Fruit fly (Drosophila melanogaster) whole organism, wandering third instar larva: ENCODE data around the gene CG11791.

Source experiments
- CG32264 ChIP-seq: fragments of 200-800 bp; sonication (Bioruptor generic); optimal IDR thresholded peaks from 2 replicates; lab custom pipeline; 2016; ENCODE audit warnings: missing biosample characterization, missing genetic modification characterization
- CrebA ChIP-seq: fragments of 200-800 bp; sonication (Bioruptor generic); optimal IDR thresholded peaks from 2 replicates; lab custom pipeline; 2016; ENCODE audit warnings: missing biosample characterization, mild to moderate bottlenecking, missing genetic modification characterization, borderline replicate concordance
- Dfd ChIP-seq: fragments of >200 bp; optimal IDR thresholded peaks from 2 replicates; lab custom pipeline; 2017; ENCODE audit warnings: missing biosample characterization, missing genetic modification characterization
- Dif ChIP-seq: fragments of 200-275, 200-300 bp; sonication (Bioruptor generic); optimal IDR thresholded peaks from 2 replicates; lab custom pipeline; 2018; ENCODE audit warnings: missing biosample characterization, missing genetic modification characterization; ENCODE audit not compliant: partially characterized antibody
- GATAd ChIP-seq: sonication (Bioruptor generic); optimal IDR thresholded peaks from 2 replicates; lab custom pipeline; 2016; ENCODE audit warnings: missing biosample characterization, missing genetic modification characterization
- HLH106 ChIP-seq: fragments of 200-800 bp; optimal IDR thresholded peaks from 3 replicates; lab custom pipeline; 2019; ENCODE audit warnings: missing biosample characterization, mild to moderate bottlenecking, missing genetic modification characterization, moderate library complexity
- Hnf4 ChIP-seq: fragments of 200-800 bp; sonication (Bioruptor generic); optimal IDR thresholded peaks from 2 replicates; lab custom pipeline; 2016; ENCODE audit warnings: missing biosample characterization, mild to moderate bottlenecking, missing genetic modification characterization
- Hr78 ChIP-seq: fragments of >200 bp; optimal IDR thresholded peaks from 2 replicates; lab custom pipeline; 2017; ENCODE audit warnings: missing biosample characterization, missing genetic modification characterization
- Hr83 ChIP-seq: fragments of 200-300 bp; sonication (Bioruptor generic); optimal IDR thresholded peaks from 2 replicates; lab custom pipeline; 2016; ENCODE audit warnings: missing biosample characterization, mild to moderate bottlenecking, missing genetic modification characterization, moderate library complexity; ENCODE audit not compliant: poor library complexity, severe bottlenecking
- Jra ChIP-seq: sonication (Bioruptor generic); optimal IDR thresholded peaks from 2 replicates; lab custom pipeline; 2016; ENCODE audit warnings: missing biosample characterization, missing genetic modification characterization
- Mio ChIP-seq: sonication (Bioruptor generic); optimal IDR thresholded peaks from 2 replicates; lab custom pipeline; 2016; ENCODE audit warnings: missing biosample characterization, missing genetic modification characterization
- Myc ChIP-seq: fragments of >200 bp; optimal IDR thresholded peaks from 2 replicates; lab custom pipeline; 2017
- N ChIP-seq: fragments of >200 bp; optimal IDR thresholded peaks from 2 replicates; lab custom pipeline; 2018; ENCODE audit warnings: missing biosample characterization, missing external identifiers, missing genetic modification characterization
- OdsH ChIP-seq: fragments of 200-800 bp; sonication (Bioruptor generic); optimal IDR thresholded peaks from 2 replicates; lab custom pipeline; 2016; ENCODE audit warnings: missing biosample characterization, mild to moderate bottlenecking, missing genetic modification characterization
- Rel ChIP-seq, 2 experiments: fragments of 200-800 bp; sonication (Bioruptor generic) in 1 of 2; optimal IDR thresholded peaks; 2 replicates in 1 of 2; 3 replicates in 1 of 2; lab custom pipeline; 2016 to 2019; ENCODE audit warnings: mild to moderate bottlenecking in 2 of 2, missing biosample characterization in 2 of 2, missing genetic modification characterization in 2 of 2, moderate library complexity in 1 of 2
- Sp1 ChIP-seq: fragments of 200-800 bp; sonication (Bioruptor generic); optimal IDR thresholded peaks from 3 replicates; lab custom pipeline; 2019; ENCODE audit warnings: missing biosample characterization, mild to moderate bottlenecking, missing genetic modification characterization, moderate library complexity
- br ChIP-seq: fragments of 200-800 bp; sonication (Bioruptor generic); optimal IDR thresholded peaks from 2 replicates; lab custom pipeline; 2016; ENCODE audit warnings: missing biosample characterization, missing genetic modification characterization
- brk ChIP-seq: fragments of 200-800 bp; sonication (Bioruptor generic); optimal IDR thresholded peaks from 2 replicates; lab custom pipeline; 2016; ENCODE audit warnings: missing biosample characterization, mild to moderate bottlenecking, missing genetic modification characterization
- dl ChIP-seq, 2 experiments: fragments of 175-275, 200-275 bp in 1 of 2; fragments of 200-275 bp in 1 of 2; sonication (Bioruptor generic); optimal IDR thresholded peaks; lab custom pipeline; 2018; ENCODE audit warnings: mild to moderate bottlenecking in 2 of 2, missing biosample characterization in 2 of 2, missing genetic modification characterization in 2 of 2, moderate library complexity in 2 of 2; ENCODE audit not compliant: partially characterized antibody in 2 of 2, insufficient read depth in 1 of 2
- dmrt93B ChIP-seq: fragments of 200-800 bp; sonication (Bioruptor generic); optimal IDR thresholded peaks from 2 replicates; lab custom pipeline; 2018; ENCODE audit warnings: missing biosample characterization, mild to moderate bottlenecking, missing genetic modification characterization
- dsf ChIP-seq: sonication (Bioruptor generic); optimal IDR thresholded peaks from 2 replicates; lab custom pipeline; 2016; ENCODE audit warnings: missing biosample characterization, missing genetic modification characterization, borderline replicate concordance
- ey ChIP-seq: fragments of 200-800 bp; sonication (Bioruptor generic); optimal IDR thresholded peaks from 2 replicates; lab custom pipeline; 2016; ENCODE audit warnings: missing biosample characterization, missing genetic modification characterization
- foxo ChIP-seq, 2 experiments: fragments of 200-800 bp; sonication (Bioruptor generic); optimal IDR thresholded peaks; 2 replicates in 1 of 2; 3 replicates in 1 of 2; lab custom pipeline; 2016 to 2017; ENCODE audit warnings: missing biosample characterization in 2 of 2, missing genetic modification characterization in 2 of 2
- fru ChIP-seq: fragments of 200-800 bp; sonication (Bioruptor generic); optimal IDR thresholded peaks from 3 replicates; lab custom pipeline; 2016; ENCODE audit warnings: missing biosample characterization, mild to moderate bottlenecking, missing genetic modification characterization
- h ChIP-seq: fragments of 200-800 bp; sonication (Bioruptor generic); optimal IDR thresholded peaks from 3 replicates; lab custom pipeline; 2016; ENCODE audit warnings: missing biosample characterization, mild to moderate bottlenecking, missing genetic modification characterization
- jim ChIP-seq: fragments of 175-275, 200-325 bp; sonication (Bioruptor generic); optimal IDR thresholded peaks from 2 replicates; lab custom pipeline; 2016; ENCODE audit warnings: missing biosample characterization, mild to moderate bottlenecking, missing genetic modification characterization
- lola ChIP-seq: fragments of >200 bp; optimal IDR thresholded peaks from 2 replicates; lab custom pipeline; 2017; ENCODE audit warnings: missing biosample characterization, missing genetic modification characterization
- pan ChIP-seq: fragments of >200 bp; optimal IDR thresholded peaks from 2 replicates; lab custom pipeline; 2017
- psq ChIP-seq: fragments of 200-800 bp; sonication (Bioruptor generic); optimal IDR thresholded peaks from 3 replicates; lab custom pipeline; 2017; ENCODE audit warnings: missing biosample characterization, mild to moderate bottlenecking, missing genetic modification characterization, moderate library complexity
- rgr ChIP-seq: fragments of 200-800 bp; sonication (Bioruptor generic); optimal IDR thresholded peaks from 3 replicates; lab custom pipeline; 2016; ENCODE audit warnings: missing biosample characterization, mild to moderate bottlenecking, missing genetic modification characterization
- sage ChIP-seq: fragments of 200-800 bp; sonication (Bioruptor generic); optimal IDR thresholded peaks from 2 replicates; lab custom pipeline; 2016; ENCODE audit warnings: missing biosample characterization, mild to moderate bottlenecking, missing genetic modification characterization
- sv ChIP-seq: fragments of 200-800 bp; sonication (Bioruptor generic); optimal IDR thresholded peaks from 3 replicates; lab custom pipeline; 2016; ENCODE audit warnings: missing biosample characterization, missing genetic modification characterization
- tai ChIP-seq: sonication (Bioruptor generic); optimal IDR thresholded peaks from 2 replicates; lab custom pipeline; 2016; ENCODE audit warnings: missing biosample characterization, missing genetic modification characterization
- usp ChIP-seq: fragments of >200 bp; optimal IDR thresholded peaks from 2 replicates; lab custom pipeline; 2017; ENCODE audit warnings: missing biosample characterization, missing genetic modification characterization
- woc ChIP-seq: sonication (Bioruptor generic); optimal IDR thresholded peaks from 2 replicates; lab custom pipeline; 2016; ENCODE audit warnings: missing biosample characterization, mild to moderate bottlenecking, missing genetic modification characterization

Gene CG11791

DNA sequence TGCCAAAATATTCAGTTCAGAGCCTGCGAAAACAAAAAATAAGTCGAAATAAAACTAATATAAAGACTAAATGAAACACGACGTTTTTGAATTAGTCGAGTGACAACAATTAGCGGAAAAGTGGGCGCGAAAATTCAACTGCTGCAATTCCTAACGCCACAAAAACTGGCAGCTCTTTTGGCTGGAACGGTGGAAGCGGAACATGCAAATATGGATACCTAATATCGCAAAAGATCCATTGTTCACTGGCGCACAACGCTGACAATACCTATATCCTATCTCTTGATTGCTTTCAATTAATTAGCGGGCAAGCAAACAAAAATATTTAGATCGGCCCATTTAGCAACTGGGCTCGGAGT is at the start of gene CG11791:
TSS of gene CG11791 (plus strand) at position 234 of the 359 bp plus-strand sequence.
- TF ChIP-seq Myc (lab: Kevin White, UChicago) (peak; percentile 46), pan (lab: Kevin White, UChicago) (no peak)
- TF ChIP-seq, all 38 proteins: peak for 1

DNA sequence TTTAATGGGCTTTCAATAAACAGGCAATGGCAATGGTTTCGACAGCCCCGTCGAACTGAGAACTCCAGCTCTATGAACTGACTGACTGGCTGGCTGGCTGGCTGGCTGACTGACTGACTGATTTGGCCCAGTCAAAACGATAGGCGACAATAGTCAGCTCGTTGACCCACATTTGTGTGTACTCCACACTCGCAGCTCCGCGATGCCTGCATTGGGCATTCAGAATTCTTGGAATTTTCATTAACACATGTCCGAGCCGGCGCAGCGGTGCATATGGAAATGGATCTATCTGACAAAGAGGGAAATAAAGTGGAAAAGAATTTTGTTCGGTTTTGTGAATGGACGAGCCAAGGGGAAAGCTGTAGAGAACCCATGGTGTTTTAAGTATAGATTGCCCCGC is 47.2 kb upstream of the CG11791 start:
- no peak for TF ChIP-seq woc

DNA sequence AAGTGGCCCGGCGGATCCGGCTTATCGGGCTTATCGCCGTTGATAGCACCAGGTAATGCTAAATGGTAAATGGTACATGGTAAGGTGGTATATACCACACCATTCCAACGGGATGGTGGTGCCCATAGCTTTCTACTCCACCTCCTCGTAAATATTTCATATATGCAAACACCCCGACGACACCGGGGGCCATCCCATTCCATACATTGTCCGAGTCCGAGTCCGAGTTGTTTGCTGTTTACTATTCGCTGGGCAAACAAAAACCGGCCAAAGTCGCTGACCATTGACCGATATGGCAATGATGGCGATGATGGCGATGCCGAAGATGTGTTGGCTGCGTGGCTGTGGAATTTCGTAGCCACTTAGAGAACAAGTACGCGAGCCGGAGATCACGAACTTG is 45.4 kb upstream of the CG11791 start:
- no peak for TF ChIP-seq CrebA (GFP tag; lab: Kevin White, UChicago)
- TF ChIP-seq N (GFP tag; lab: Kevin White, UChicago): no peak
- TF ChIP-seq Sp1 (GFP tag; lab: Kevin White, UChicago): no peak
- TF ChIP-seq Dfd (GFP tag; lab: Kevin White, UChicago): no peak
- no peak for TF ChIP-seq woc
- no peak for TF ChIP-seq Mio
- TF ChIP-seq Myc (lab: Kevin White, UChicago): no peak

- TF ChIP-seq Sp1 (GFP tag; lab: Kevin White, UChicago) (no peak), dmrt93B (GFP tag; lab: Kevin White, UChicago) (no peak), Jra (GFP tag; lab: Kevin White, UChicago) (no peak), Hr78 (no peak), psq (GFP tag; lab: Kevin White, UChicago) (no peak), OdsH (GFP tag; lab: Kevin White, UChicago) (no peak), br (GFP tag; lab: Kevin White, UChicago) (no peak), ey (GFP tag; lab: Kevin White, UChicago) (no peak), pan (lab: Kevin White, UChicago) (no peak), GATAd (no peak), lola (no peak), foxo (GFP tag; optimal IDR thresholded peaks at IDR 0.05; lab: Kevin White, UChicago) (no peak), tai (GFP tag; lab: Kevin White, UChicago) (no peak)
Measured at dm6 chr3R:25004763-25005162, 44.7 kb upstream of the CG11791 start.

DNA sequence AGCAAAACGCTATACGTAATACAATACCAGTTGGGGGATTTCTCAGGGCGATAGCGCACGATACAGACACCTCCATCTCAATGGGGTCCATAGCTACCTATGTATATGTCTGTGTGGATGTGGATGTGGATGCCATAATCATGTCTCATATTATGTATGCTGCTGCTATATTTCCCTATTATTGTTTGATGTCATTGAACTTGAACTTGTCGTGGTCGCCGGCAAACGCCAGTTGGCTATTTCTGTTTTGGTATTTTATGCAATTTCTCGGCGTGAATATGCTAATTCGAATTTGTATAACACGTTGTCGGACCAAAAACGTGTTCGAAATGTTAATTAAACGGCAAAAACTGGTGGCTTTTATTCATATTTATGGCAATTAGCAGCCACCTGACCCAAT is 43.7 kb upstream of the CG11791 start:
- TF ChIP-seq Jra (GFP tag; lab: Kevin White, UChicago) (no peak), Dfd (GFP tag; lab: Kevin White, UChicago) (no peak), dmrt93B (GFP tag; lab: Kevin White, UChicago) (no peak), Rel (GFP tag; optimal IDR thresholded peaks at IDR 0.05; lab: Kevin White, UChicago) (no peak), Rel (tag; optimal IDR thresholded peaks at IDR 0.05; lab: Kevin White, UChicago) (no peak), Hnf4 (no peak), jim (no peak), sage (GFP tag; lab: Kevin White, UChicago) (no peak)

DNA sequence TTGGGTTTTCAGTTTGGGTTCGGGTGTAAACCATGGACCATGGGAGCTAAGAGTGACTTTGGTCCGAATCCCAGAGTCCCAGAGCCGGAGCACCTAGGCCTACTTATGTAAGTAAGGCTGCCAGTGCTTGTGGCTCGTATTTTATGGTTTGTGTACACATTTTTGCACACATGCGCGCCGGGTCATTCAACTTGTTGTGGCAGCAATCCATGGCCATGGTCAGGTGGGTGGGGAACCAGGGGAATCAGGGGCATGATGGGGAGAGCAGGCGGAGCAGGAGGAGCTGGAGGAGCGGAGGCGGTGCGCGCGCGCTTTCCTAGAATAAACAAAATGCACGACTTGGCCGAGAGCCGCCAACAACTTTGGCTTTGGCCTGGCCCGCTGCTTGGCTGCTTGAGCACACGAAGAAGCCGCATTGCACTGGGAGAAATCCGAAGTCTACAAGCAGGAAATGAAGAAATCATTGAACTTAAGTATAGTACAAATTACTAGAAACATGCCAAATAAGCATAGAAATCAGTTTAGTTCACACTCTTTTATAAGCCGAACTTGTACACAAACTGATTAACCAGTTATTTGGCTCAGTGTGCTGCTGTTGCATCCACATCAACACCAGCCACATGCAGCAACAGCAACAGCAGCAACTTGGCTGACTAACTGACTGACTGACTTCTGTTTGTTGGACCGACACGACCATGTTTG is 39.5 kb upstream of the CG11791 start:
- TF ChIP-seq OdsH (GFP tag; lab: Kevin White, UChicago) (peak; percentile 22), Hr83 (no peak), tai (GFP tag; lab: Kevin White, UChicago) (no peak), psq (GFP tag; lab: Kevin White, UChicago) (no peak), foxo (GFP tag; optimal IDR thresholded peaks at IDR 0.05; lab: Kevin White, UChicago) (peak in 1 of 2 experiments; percentile 58), sage (GFP tag; lab: Kevin White, UChicago) (no peak), dsf (GFP tag; lab: Kevin White, UChicago) (no peak), usp (no peak), jim (no peak), Mio (no peak), Dfd (GFP tag; lab: Kevin White, UChicago) (no peak), lola (no peak), Rel (GFP tag; optimal IDR thresholded peaks at IDR 0.05; lab: Kevin White, UChicago) (no peak), Rel (tag; optimal IDR thresholded peaks at IDR 0.05; lab: Kevin White, UChicago) (no peak), GATAd (no peak), br (GFP tag; lab: Kevin White, UChicago) (peak; percentile 42), fru (GFP tag; lab: Kevin White, UChicago) (peak; percentile 51), Jra (GFP tag; lab: Kevin White, UChicago) (no peak), CG32264 (no peak), HLH106 (tag; lab: Kevin White, UChicago) (peak; percentile 58), Dif (no peak), brk (GFP tag; lab: Kevin White, UChicago) (no peak), sv (GFP tag; lab: Kevin White, UChicago) (no peak), h (GFP tag; lab: Kevin White, UChicago) (peak; percentile 59), Myc (lab: Kevin White, UChicago) (no peak), Hr78 (no peak), pan (lab: Kevin White, UChicago) (no peak), N (GFP tag; lab: Kevin White, UChicago) (no peak), dl (GFP tag; optimal IDR thresholded peaks at IDR 0.05; lab: Kevin White, UChicago; ENCODE audit: insufficient read depth in 1 of 2, partially characterized antibody in 2 of 2) (no peak), woc (peak; percentile 22), rgr (GFP tag; lab: Kevin White, UChicago) (peak; percentile 10), Sp1 (GFP tag; lab: Kevin White, UChicago) (peak; percentile 44), Hnf4 (no peak), dmrt93B (GFP tag; lab: Kevin White, UChicago) (peak; percentile 33)
